Fruit fly (Drosophila melanogaster): ENCODE measurements around the gene CG4080.

The CG4080 gene

dm6 chr3L:9357830-9358712 is 41.0 kb downstream of the CG4080 start (continued):
- TF ChIP-seq ftz-f1 (GFP tag; optimal IDR thresholded peaks at IDR 0.05) (no peak), CG15601 (tag; optimal IDR thresholded peaks at IDR 0.05) (no peak), aop (GFP tag; IDR thresholded peaks at IDR 0.05) (no peak), fd3F (GFP tag; optimal IDR thresholded peaks at IDR 0.05) (no peak), NfI (GFP tag; optimal IDR thresholded peaks at IDR 0.05) (no peak), yki (optimal IDR thresholded peaks at IDR 0.05) (no peak), MESR4 (GFP tag; optimal IDR thresholded peaks at IDR 0.05) (no peak), ci (GFP tag; IDR thresholded peaks at IDR 0.05) (no peak), amos (GFP tag; IDR thresholded peaks at IDR 0.05; ENCODE audit: partially characterized antibody) (peak; percentile 16; the same call in 1 of the 2 replicates), dati (GFP tag; IDR thresholded peaks at IDR 0.05) (no peak), dimm (GFP tag; IDR thresholded peaks at IDR 0.05) (no peak), CG10565 (GFP tag; optimal IDR thresholded peaks at IDR 0.05) (no peak), Fer2 (tag; optimal IDR thresholded peaks at IDR 0.05) (no peak), CG32772 (GFP tag; IDR thresholded peaks at IDR 0.05) (no peak), stc (GFP tag; IDR thresholded peaks at IDR 0.05) (0 out of 2 replicates have a peak, but pooled peaks have one; percentile 19), tap (tag; optimal IDR thresholded peaks at IDR 0.05) (no peak), p53 (GFP tag; optimal IDR thresholded peaks at IDR 0.05) (no peak), phol (tag; optimal IDR thresholded peaks at IDR 0.05) (no peak), CG15696 (tag; optimal IDR thresholded peaks at IDR 0.05) (no peak), maf-S (GFP tag; optimal IDR thresholded peaks at IDR 0.05) (no peak), CG30020 (tag; optimal IDR thresholded peaks at IDR 0.05) (no peak), bbx (GFP tag; IDR thresholded peaks at IDR 0.05; ENCODE audit: partially characterized antibody) (0 out of 2 replicates have a peak, but pooled peaks have one; percentile 19), CG15479 (GFP tag; optimal IDR thresholded peaks at IDR 0.05) (peak; percentile 9), CrebB (tag; optimal IDR thresholded peaks at IDR 0.05) (no peak), CG16813 (GFP tag; IDR thresholded peaks at IDR 0.05; ENCODE audit: partially characterized antibody) (no peak), CG6813 (GFP tag; optimal IDR thresholded peaks at IDR 0.05) (no peak), hth (optimal IDR thresholded peaks at IDR 0.05) (no peak), CG13287 (GFP tag; IDR thresholded peaks at IDR 0.05; ENCODE audit: partially characterized antibody) (no peak), CG10321 (GFP tag; IDR thresholded peaks at IDR 0.05) (no peak), salm (tag; optimal IDR thresholded peaks at IDR 0.05) (no peak), CG8924 (tag; optimal IDR thresholded peaks at IDR 0.05) (peak; percentile 5), Drgx (GFP tag; IDR thresholded peaks at IDR 0.05) (peak; percentile 44; the same call in 1 of the 2 replicates), tgo (GFP tag; IDR thresholded peaks at IDR 0.05) (no peak), pzg (GFP tag; optimal IDR thresholded peaks at IDR 0.05) (no peak), sima (GFP tag; optimal IDR thresholded peaks at IDR 0.05) (no peak), Elba2 (GFP tag; optimal IDR thresholded peaks at IDR 0.05) (peak; percentile 43), Deaf1 (tag; optimal IDR thresholded peaks at IDR 0.05) (no peak), bab2 (GFP tag; optimal IDR thresholded peaks at IDR 0.05) (no peak), hkb (optimal IDR thresholded peaks at IDR 0.05) (no peak), hkb (GFP tag; IDR thresholded peaks at IDR 0.05) (no peak), eve (GFP tag; optimal IDR thresholded peaks at IDR 0.05) (no peak), CG2199 (GFP tag; IDR thresholded peaks at IDR 0.05) (no peak), CG11085 (GFP tag; IDR thresholded peaks at IDR 0.05) (no peak), Lpt (GFP tag; optimal IDR thresholded peaks at IDR 0.05) (no peak), eyg (GFP tag; optimal IDR thresholded peaks at IDR 0.05) (no peak), prd (optimal IDR thresholded peaks at IDR 0.05) (no peak), prd (GFP tag; IDR thresholded peaks at IDR 0.05) (no peak), CG11456 (GFP tag; IDR thresholded peaks at IDR 0.05) (no peak), grn (GFP tag; optimal IDR thresholded peaks at IDR 0.05) (peak; percentile 33), CG18764 (GFP tag; optimal IDR thresholded peaks at IDR 0.05) (no peak)

All from whole organism, embryonic.